Worm (Caenorhabditis elegans) whole organism, L4 larva: Measurements from ENCODE around the gene F53A9.8.

ENCODE experiments used
- D1046.2 ChIP-seq: fragments of 200-800 bp; sonication (Bioruptor generic); IDR thresholded peaks from 2 replicates; pipeline ENCODE4 v1.3.6; 2022; ENCODE audit warnings: missing genetic modification characterization, missing compliant biosample characterization
- F10B5.3 ChIP-seq: sonication (generic microtip); optimal IDR thresholded peaks from 2 replicates; lab custom pipeline; 2016; ENCODE audit warnings: mild to moderate bottlenecking, missing genetic modification characterization, missing compliant biosample characterization
- F37D6.2 ChIP-seq: sonication (generic microtip); optimal IDR thresholded peaks from 2 replicates; lab custom pipeline; 2016; ENCODE audit warnings: mild to moderate bottlenecking, missing genetic modification characterization, missing compliant biosample characterization
- R02D3.7 ChIP-seq: fragments of 150-350 bp; sonication (generic microtip); optimal IDR thresholded peaks from 3 replicates; lab custom pipeline; 2014; ENCODE audit warnings: missing biosample characterization, missing genetic modification characterization
- T20F7.1 ChIP-seq: fragments of 200-800 bp; sonication (Bioruptor generic); optimal IDR thresholded peaks from 2 replicates; lab custom pipeline; 2018; ENCODE audit warnings: mild to moderate bottlenecking, missing genetic modification characterization, missing compliant biosample characterization
- Y48G9A.11 ChIP-seq: fragments of 200-800 bp; sonication (Bioruptor generic); IDR thresholded peaks from 2 replicates; pipeline ENCODE4 v1.3.6; 2022; ENCODE audit warnings: missing genetic modification reagents, missing genetic modification characterization, missing compliant biosample characterization
- ZK337.2 ChIP-seq: fragments of 200-800 bp; sonication (Bioruptor generic); IDR thresholded peaks from 2 replicates; pipeline ENCODE4 v1.3.6; 2022; ENCODE audit warnings: missing genetic modification reagents, missing genetic modification characterization, missing compliant biosample characterization
- aha-1 ChIP-seq: fragments of 150-350 bp; peaks from one replicate; lab custom pipeline; 2014; ENCODE audit warnings: missing biosample characterization, missing genetic modification characterization
- aly-2 ChIP-seq: sonication (generic microtip); optimal IDR thresholded peaks from 2 replicates; lab custom pipeline; 2018; ENCODE audit warnings: missing biosample characterization, missing genetic modification characterization
- ama-1 ChIP-seq: fragments of 150-350 bp; optimal IDR thresholded peaks from 2 replicates; lab custom pipeline; 2014; ENCODE audit warnings: inconsistent platforms, mixed read lengths
- arid-1 ChIP-seq: fragments of 200-800 bp; sonication (Bioruptor generic); conservative IDR thresholded peaks from 2 replicates; pipeline ENCODE4 v1.3.6; 2022; ENCODE audit warnings: missing genetic modification reagents, missing genetic modification characterization, missing compliant biosample characterization
- attf-4 ChIP-seq: sonication (generic microtip); optimal IDR thresholded peaks from 3 replicates; lab custom pipeline; 2017; ENCODE audit warnings: missing biosample characterization, missing genetic modification characterization
- ceh-32 ChIP-seq: sonication (generic microtip); optimal IDR thresholded peaks from 2 replicates; lab custom pipeline; 2016; ENCODE audit warnings: mild to moderate bottlenecking, missing genetic modification characterization, missing compliant biosample characterization; ENCODE audit not compliant: poor library complexity
- ceh-44 ChIP-seq: fragments of 200-800 bp; sonication (Bioruptor generic); IDR thresholded peaks from 2 replicates; pipeline ENCODE4 v1.3.6; 2022; ENCODE audit warnings: missing genetic modification reagents, missing genetic modification characterization, missing compliant biosample characterization
- ceh-62 ChIP-seq: sonication (generic microtip); optimal IDR thresholded peaks from 2 replicates; lab custom pipeline; 2017; ENCODE audit warnings: missing biosample characterization, missing genetic modification characterization
- ceh-82 ChIP-seq: sonication (generic microtip); optimal IDR thresholded peaks from 2 replicates; lab custom pipeline; 2017; ENCODE audit warnings: missing biosample characterization, missing genetic modification characterization
- cey-2 ChIP-seq: sonication (generic microtip); optimal IDR thresholded peaks from 3 replicates; lab custom pipeline; 2017; ENCODE audit warnings: missing genetic modification characterization, mild to moderate bottlenecking, missing compliant biosample characterization, antibody characterized with exemption, borderline replicate concordance; ENCODE audit not compliant: insufficient read depth
- ctbp-1 ChIP-seq: fragments of 200-800 bp; sonication (Bioruptor generic); IDR thresholded peaks from 2 replicates; pipeline ENCODE4 v1.3.6; 2022; ENCODE audit warnings: missing genetic modification reagents, missing genetic modification characterization, missing compliant biosample characterization
- daf-12 ChIP-seq: fragments of 150-350 bp; optimal IDR thresholded peaks from 2 replicates; lab custom pipeline; 2014; ENCODE audit warnings: missing biosample characterization, missing genetic modification reagents, missing genetic modification characterization
- daf-19 ChIP-seq: fragments of 200-800 bp; sonication (Bioruptor generic); conservative IDR thresholded peaks from 2 replicates; pipeline ENCODE4 v1.3.6; 2022; ENCODE audit warnings: missing genetic modification characterization, missing compliant biosample characterization
- daf-8 ChIP-seq: fragments of 200-800 bp; sonication (Bioruptor generic); IDR thresholded peaks from 2 replicates; pipeline ENCODE4 v1.3.6; 2022; ENCODE audit warnings: missing genetic modification characterization, missing compliant biosample characterization
- egl-43 ChIP-seq: fragments of 200-800 bp; sonication (Bioruptor generic); IDR thresholded peaks from 2 replicates; pipeline ENCODE4 v1.3.6; 2022; ENCODE audit warnings: missing genetic modification reagents, missing genetic modification characterization, missing compliant biosample characterization
- fkh-10 ChIP-seq: fragments of 150-350 bp; optimal IDR thresholded peaks from 2 replicates; lab custom pipeline; 2014; ENCODE audit warnings: missing biosample characterization, missing genetic modification reagents, missing genetic modification characterization
- fos-1 ChIP-seq: fragments of 150-350 bp; optimal IDR thresholded peaks from 2 replicates; lab custom pipeline; 2014; ENCODE audit warnings: missing biosample characterization, missing genetic modification characterization
- hif-1 ChIP-seq, 2 experiments: sonication (generic microtip); optimal IDR thresholded peaks; 2 replicates each; lab custom pipeline; 2016 to 2017; ENCODE audit warnings: missing compliant biosample characterization in 2 of 2, missing genetic modification characterization in 2 of 2, missing genetic modification reagents in 2 of 2, missing genotype in 2 of 2, mild to moderate bottlenecking in 1 of 2
- jun-1 ChIP-seq: fragments of 150-350 bp; optimal IDR thresholded peaks from 2 replicates; lab custom pipeline; 2014; ENCODE audit warnings: missing biosample characterization, missing genetic modification reagents, missing genetic modification characterization
- lim-7 ChIP-seq: fragments of 200-800 bp; sonication (Bioruptor generic); IDR thresholded peaks from 2 replicates; pipeline ENCODE4 v1.3.6; 2022; ENCODE audit warnings: missing genetic modification characterization, missing compliant biosample characterization
- lin-15B ChIP-seq: fragments of 150-350 bp; sonication (generic microtip); optimal IDR thresholded peaks from 3 replicates; lab custom pipeline; 2014; ENCODE audit warnings: missing biosample characterization, missing genetic modification characterization
- lir-3 ChIP-seq: sonication (generic microtip); optimal IDR thresholded peaks from 2 replicates; lab custom pipeline; 2016; ENCODE audit warnings: mild to moderate bottlenecking, missing genetic modification characterization, missing compliant biosample characterization
- lsy-2 ChIP-seq, 2 experiments: fragments of 150-350 bp in 1 of 2; sonication (generic microtip) in 1 of 2; optimal IDR thresholded peaks; 2 replicates each; lab custom pipeline; 2014 to 2017; ENCODE audit warnings: missing biosample characterization in 2 of 2, missing genetic modification characterization in 2 of 2
- madf-5 ChIP-seq, 2 experiments: fragments of 200-800 bp; sonication (Bioruptor generic); IDR thresholded peaks; 2 replicates each; pipeline ENCODE4 v1.3.6; 2022; ENCODE audit warnings: missing compliant biosample characterization in 2 of 2, missing genetic modification characterization in 2 of 2
- madf-9 ChIP-seq: fragments of 200-800 bp; sonication (Bioruptor generic); conservative IDR thresholded peaks from 2 replicates; pipeline ENCODE4 v1.3.6; 2022; ENCODE audit warnings: missing genetic modification reagents, missing genetic modification characterization, missing compliant biosample characterization
- mdt-29 ChIP-seq: fragments of 200-800 bp; sonication (Bioruptor generic); IDR thresholded peaks from 2 replicates; pipeline ENCODE4 v1.3.6; 2022; ENCODE audit warnings: missing genetic modification reagents, missing genetic modification characterization, missing compliant biosample characterization
- mep-1 ChIP-seq: fragments of 150-350 bp; sonication (generic microtip); optimal IDR thresholded peaks from 3 replicates; lab custom pipeline; 2014; ENCODE audit warnings: missing biosample characterization, missing genetic modification characterization
- mxl-2 ChIP-seq: fragments of 200-800 bp; sonication (Bioruptor generic); conservative IDR thresholded peaks from 2 replicates; pipeline ENCODE4 v1.3.6; 2022; ENCODE audit warnings: missing genetic modification reagents, missing genetic modification characterization, missing compliant biosample characterization
- nhr-102 ChIP-seq: sonication (generic microtip); optimal IDR thresholded peaks from 2 replicates; lab custom pipeline; 2016; ENCODE audit warnings: mild to moderate bottlenecking, missing genetic modification characterization, moderate library complexity, missing compliant biosample characterization
- nhr-237 ChIP-seq: sonication (generic microtip); optimal IDR thresholded peaks from 2 replicates; lab custom pipeline; 2017; ENCODE audit warnings: missing biosample characterization, missing genetic modification characterization
- nhr-28 ChIP-seq: fragments of 150-350 bp; optimal IDR thresholded peaks from 2 replicates; lab custom pipeline; 2014; ENCODE audit warnings: missing biosample characterization, missing genetic modification characterization
- nhr-41 ChIP-seq: fragments of 200-800 bp; sonication (Bioruptor generic); IDR thresholded peaks from 2 replicates; pipeline ENCODE4 v1.3.6; 2022; ENCODE audit warnings: missing genetic modification reagents, missing genetic modification characterization, missing compliant biosample characterization
- nhr-42 ChIP-seq: fragments of 200-800 bp; sonication (Bioruptor generic); IDR thresholded peaks from 2 replicates; pipeline ENCODE4 v1.3.6; 2022; ENCODE audit warnings: missing genetic modification characterization, missing compliant biosample characterization
- nhr-6 ChIP-seq: fragments of 150-350 bp; optimal IDR thresholded peaks from 2 replicates; lab custom pipeline; 2014; ENCODE audit warnings: missing biosample characterization, missing genetic modification characterization
- nhr-76 ChIP-seq: fragments of 150-350 bp; optimal IDR thresholded peaks from 2 replicates; lab custom pipeline; 2014; ENCODE audit warnings: missing biosample characterization, missing genetic modification characterization
- nhr-77 ChIP-seq: fragments of 150-350 bp; optimal IDR thresholded peaks from 2 replicates; lab custom pipeline; 2014; ENCODE audit warnings: missing biosample characterization, missing genetic modification characterization
- php-3 ChIP-seq: fragments of 200-800 bp; sonication (Bioruptor generic); IDR thresholded peaks from 2 replicates; pipeline ENCODE4 v1.3.6; 2022; ENCODE audit warnings: missing genetic modification reagents, missing genetic modification characterization, missing compliant biosample characterization
- pqm-1 ChIP-seq: sonication (generic microtip); optimal IDR thresholded peaks from 2 replicates; lab custom pipeline; 2017; ENCODE audit warnings: missing biosample characterization, missing genetic modification characterization
- rbr-2 ChIP-seq: sonication (generic microtip); optimal IDR thresholded peaks from 2 replicates; lab custom pipeline; 2016; ENCODE audit warnings: missing genotype, missing genetic modification characterization, missing compliant biosample characterization
- set-16 ChIP-seq: fragments of 200-800 bp; sonication (Bioruptor generic); IDR thresholded peaks from 2 replicates; pipeline ENCODE4 v1.3.6; 2022; ENCODE audit warnings: missing genetic modification reagents, missing genetic modification characterization, missing compliant biosample characterization
- skn-1 ChIP-seq: fragments of 150-350 bp; optimal IDR thresholded peaks from 2 replicates; lab custom pipeline; 2014; ENCODE audit warnings: missing biosample characterization, missing genetic modification characterization
- tag-97 ChIP-seq: fragments of 200-800 bp; sonication (Bioruptor generic); IDR thresholded peaks from 2 replicates; pipeline ENCODE4 v1.3.6; 2022; ENCODE audit warnings: missing genetic modification characterization, missing compliant biosample characterization
- unc-130 ChIP-seq: sonication (generic microtip); optimal IDR thresholded peaks from 2 replicates; lab custom pipeline; 2016; ENCODE audit warnings: missing genetic modification reagents, missing genetic modification characterization, missing compliant biosample characterization
- zfp-3 ChIP-seq: fragments of 200-800 bp; sonication (Bioruptor generic); conservative IDR thresholded peaks from 2 replicates; pipeline ENCODE4 v1.3.6; 2022; ENCODE audit warnings: missing genetic modification reagents, missing genetic modification characterization, missing compliant biosample characterization
- zip-11 ChIP-seq: fragments of 200-800 bp; sonication (Bioruptor generic); IDR thresholded peaks from 2 replicates; pipeline ENCODE4 v1.3.6; 2022; ENCODE audit warnings: missing genetic modification characterization, missing compliant biosample characterization
- zip-2 ChIP-seq: fragments of 150-350 bp; optimal IDR thresholded peaks from 2 replicates; lab custom pipeline; 2014; ENCODE audit warnings: missing biosample characterization, missing genetic modification characterization
- ztf-11 ChIP-seq: fragments of 150-350 bp; optimal IDR thresholded peaks from 2 replicates; lab custom pipeline; 2014; ENCODE audit warnings: missing biosample characterization, missing genetic modification characterization

F53A9.8 gene

DNA sequence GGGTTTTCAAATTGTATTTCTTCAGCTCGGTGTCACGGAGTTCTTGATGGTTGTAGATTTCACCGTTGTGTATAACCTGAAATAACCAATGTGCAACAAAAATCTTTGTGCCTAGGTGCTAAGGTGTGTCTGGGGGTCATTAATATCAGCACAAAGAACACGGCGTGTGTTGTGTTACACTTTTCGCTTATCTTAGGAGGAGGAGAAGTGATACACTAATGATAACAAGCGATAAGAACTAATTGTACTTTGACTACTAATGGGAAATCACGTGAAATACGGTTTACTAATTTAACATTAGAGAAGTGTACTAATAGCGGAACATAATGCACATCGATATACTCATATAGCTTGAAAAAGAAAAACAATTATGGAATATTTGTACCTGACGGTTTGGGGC is 31.5 kb upstream of the F53A9.8 start (continued):
- TF ChIP-seq R02D3.7 (no peak), zfp-3 (GFP tag; lab: Robert Waterston, UW) (no peak), lim-7 (no peak), hif-1 (tag; optimal IDR thresholded peaks at IDR 0.05; lab: Kevin White, UChicago) (no peak), nhr-28 (tag; lab: Kevin White, UChicago) (peak; percentile 95), fkh-10 (no peak), ZK337.2 (GFP tag; lab: Robert Waterston, UW) (no peak), nhr-102 (peak; percentile 37), nhr-76 (tag; lab: Kevin White, UChicago) (no peak), ceh-32 (tag; lab: Kevin White, UChicago) (no peak), nhr-6 (tag; lab: Kevin White, UChicago) (peak; percentile 24), lir-3 (tag; lab: Kevin White, UChicago) (no peak), F10B5.3 (tag; lab: Kevin White, UChicago) (no peak), mep-1 (peak; percentile 36), Y48G9A.11 (GFP tag; lab: Robert Waterston, UW) (no peak), F37D6.2 (tag; lab: Kevin White, UChicago) (no peak), php-3 (GFP tag; lab: Robert Waterston, UW) (peak; percentile 64; the same call in 1 of the 2 replicates), aha-1 (tag; lab: Kevin White, UChicago) (no peak), unc-130 (GFP tag; lab: Kevin White, UChicago) (no peak), arid-1 (GFP tag; lab: Robert Waterston, UW) (no peak), nhr-42 (no peak), cey-2 (no peak), zip-2 (tag; lab: Kevin White, UChicago) (no peak), madf-9 (no peak), nhr-77 (tag; lab: Kevin White, UChicago) (peak; percentile 28), ceh-82 (tag; lab: Kevin White, UChicago) (no peak), ceh-44 (GFP tag; lab: Robert Waterston, UW) (no peak), nhr-41 (GFP tag; lab: Robert Waterston, UW) (no peak), nhr-237 (no peak), mdt-29 (GFP tag; lab: Robert Waterston, UW) (no peak), rbr-2 (no peak), attf-4 (tag; lab: Kevin White, UChicago) (no peak), lsy-2 (tag; optimal IDR thresholded peaks at IDR 0.05; lab: Kevin White, UChicago) (peak in 1 of 2 experiments; percentile 25), aly-2 (tag; lab: Kevin White, UChicago) (no peak), ztf-11 (tag; lab: Kevin White, UChicago) (no peak), pqm-1 (peak; percentile 87), ctbp-1 (no peak), tag-97 (no peak), egl-43 (GFP tag; lab: Robert Waterston, UW) (no peak), skn-1 (no peak), lin-15B (no peak), ceh-62 (no peak), daf-8 (GFP tag; lab: Robert Waterston, UW) (no peak), madf-5 (GFP tag; IDR thresholded peaks at IDR 0.05; lab: Robert Waterston, UW) (no peak), set-16 (GFP tag; lab: Robert Waterston, UW) (no peak), jun-1 (tag; lab: Kevin White, UChicago) (no peak), T20F7.1 (GFP tag; lab: Kevin White, UChicago) (peak; percentile 31), zip-11 (GFP tag; lab: Robert Waterston, UW) (no peak), daf-19 (no peak), mxl-2 (GFP tag; lab: Robert Waterston, UW) (0 out of 2 replicates have a peak, but pooled peaks have one; percentile 32), daf-12 (tag; lab: Kevin White, UChicago) (no peak), fos-1 (tag; lab: Kevin White, UChicago) (no peak), D1046.2 (GFP tag; lab: Robert Waterston, UW) (no peak), ama-1 (no peak)
